Worm (Caenorhabditis elegans): ENCODE measurements around the gene pigb-1.

DNA sequence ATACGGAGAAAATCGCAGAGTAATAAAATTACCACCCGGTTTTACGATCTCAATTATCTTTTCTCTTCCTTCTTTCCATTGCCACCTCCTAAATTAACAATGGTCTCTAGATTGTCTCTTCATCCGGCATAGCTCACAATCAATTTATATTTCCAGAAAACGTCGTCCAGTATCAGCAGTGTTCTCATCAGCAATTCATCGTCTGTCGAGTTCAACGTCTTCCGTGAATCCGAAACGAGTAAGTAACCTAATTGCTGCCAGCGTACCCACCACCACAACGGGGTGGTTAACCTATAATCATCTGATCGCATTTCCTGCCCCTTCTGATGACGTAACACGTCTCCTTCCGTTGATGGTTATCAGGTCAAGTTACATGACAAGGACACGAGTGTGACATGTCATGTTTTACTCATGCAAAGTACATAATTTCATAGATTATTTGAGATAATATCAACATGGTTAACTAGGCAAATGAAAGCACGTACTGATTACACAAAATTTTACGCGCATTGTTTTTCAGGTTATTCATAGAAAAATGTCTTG lies 6.8 kb downstream of the pigb-1 start:
- TF ChIP-seq nhr-25 (tag; optimal IDR thresholded peaks at IDR 0.05) (peak; percentile 32), fos-1 (tag; optimal IDR thresholded peaks at IDR 0.05) (no peak), nhr-77 (tag; optimal IDR thresholded peaks at IDR 0.05) (no peak), ama-1 (optimal IDR thresholded peaks at IDR 0.05) (no peak), R02D3.7 (tag; optimal IDR thresholded peaks at IDR 0.05) (no peak)

Data from whole organism, L2 larva.